Worm (Caenorhabditis elegans) whole organism, L2 larva: ENCODE results near the gene tba-9.

Source experiments
- alr-1 ChIP-seq: fragments of 150-350 bp; optimal IDR thresholded peaks from 2 replicates; lab custom pipeline; 2014; ENCODE audit warnings: missing biosample characterization, missing genetic modification characterization
- lin-11 ChIP-seq: fragments of 150-350 bp; sonication (generic microtip); optimal IDR thresholded peaks from 2 replicates; lab custom pipeline; 2014; ENCODE audit warnings: missing biosample characterization, missing genetic modification characterization, inconsistent platforms, mixed read lengths
- lin-13 ChIP-seq: fragments of 150-350 bp; optimal IDR thresholded peaks from 2 replicates; lab custom pipeline; 2014; ENCODE audit warnings: missing biosample characterization, missing genetic modification reagents, missing genetic modification characterization
- lsy-2 ChIP-seq, 2 experiments: fragments of 150-350 bp in 1 of 2; sonication (generic microtip) in 1 of 2; optimal IDR thresholded peaks; 2 replicates each; lab custom pipeline; 2014 to 2017; ENCODE audit warnings: missing biosample characterization in 2 of 2, missing genetic modification characterization in 2 of 2
- mab-5 ChIP-seq: fragments of 150-350 bp; optimal IDR thresholded peaks from 2 replicates; lab custom pipeline; 2014; ENCODE audit warnings: missing biosample characterization, missing genetic modification characterization
- nhr-11 ChIP-seq: fragments of 150-350 bp; optimal IDR thresholded peaks from 2 replicates; lab custom pipeline; 2014; ENCODE audit warnings: missing biosample characterization, missing genetic modification characterization
- nhr-6 ChIP-seq: fragments of 150-350 bp; optimal IDR thresholded peaks from 2 replicates; lab custom pipeline; 2014; ENCODE audit warnings: missing biosample characterization, missing genetic modification characterization

DNA sequence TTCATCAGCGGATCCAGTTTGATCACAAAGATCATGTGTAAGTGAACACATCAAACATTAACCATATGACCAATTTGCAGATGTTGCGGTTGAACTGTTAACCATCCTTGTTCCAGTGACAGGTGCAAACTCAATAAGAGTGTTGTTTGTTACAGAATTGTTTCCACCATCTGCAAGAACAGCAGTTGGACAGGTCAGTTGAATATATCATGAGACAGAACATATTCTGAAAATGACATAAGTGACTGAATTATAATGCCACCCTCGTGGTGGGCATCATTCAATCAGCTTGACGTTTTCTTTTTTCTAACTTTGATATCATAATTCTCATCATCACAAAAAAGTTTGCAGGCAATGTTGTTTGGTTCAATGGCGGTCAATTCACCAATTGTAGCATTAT, 48.0 kb downstream of the tba-9 start:
- no peak for TF ChIP-seq lsy-2 (tag; optimal IDR thresholded peaks at IDR 0.05; lab: Kevin White, UChicago)
- no peak for TF ChIP-seq lin-13
- no peak for TF ChIP-seq nhr-6
- TF ChIP-seq nhr-11 (tag; lab: Kevin White, UChicago), result no peak
- no peak for TF ChIP-seq mab-5 (tag; lab: Kevin White, UChicago)
- TF ChIP-seq lin-11 (tag; lab: Kevin White, UChicago), result no peak
- TF ChIP-seq alr-1 (tag; lab: Kevin White, UChicago), result no peak
